Worm (Caenorhabditis elegans): ENCODE data around the gene dpf-6.

DNA sequence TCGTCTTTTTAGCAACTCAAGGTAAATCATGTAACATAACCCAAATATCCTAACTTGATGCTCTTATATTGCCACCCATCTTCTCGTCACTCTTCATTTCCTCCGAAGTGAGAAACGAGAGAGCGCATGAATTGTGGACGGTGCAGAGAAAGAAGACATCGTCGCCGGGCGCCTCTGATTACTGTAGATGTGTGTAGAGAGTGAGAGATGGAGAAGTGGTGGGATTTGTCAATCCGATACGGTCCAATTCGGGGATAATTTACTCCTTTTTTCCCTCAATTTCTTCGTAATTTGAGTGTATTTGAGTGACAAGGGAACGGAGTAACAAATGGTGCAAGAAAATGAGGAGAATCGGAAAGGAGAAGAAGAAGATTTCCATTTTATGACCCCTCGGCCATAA is 23.1 kb downstream of the dpf-6 start:
- no peak for TF ChIP-seq unc-86 (tag; optimal IDR thresholded peaks at IDR 0.05)
- no peak for TF ChIP-seq ceh-9 (tag; optimal IDR thresholded peaks at IDR 0.05)
- no peak for TF ChIP-seq ceh-31 (tag; optimal IDR thresholded peaks at IDR 0.05)
- TF ChIP-seq nhr-11 (tag; optimal IDR thresholded peaks at IDR 0.05): no peak
- no peak for TF ChIP-seq ceh-30 (tag; optimal IDR thresholded peaks at IDR 0.05)
- no peak for TF ChIP-seq zip-5 (tag; optimal IDR thresholded peaks at IDR 0.05)
- TF ChIP-seq nhr-232 (tag; optimal IDR thresholded peaks at IDR 0.05): no peak

All from whole organism, late embryonic.